Fruit fly (Drosophila melanogaster) whole organism, wandering third instar larva: ENCODE results near the gene CG31948.

Experiments used
- Abd-B ChIP-seq: fragments of >200 bp; optimal IDR thresholded peaks from 2 replicates; lab custom pipeline; 2017; ENCODE audit warnings: missing biosample characterization, missing genetic modification characterization
- CG32264 ChIP-seq: fragments of 200-800 bp; sonication (Bioruptor generic); optimal IDR thresholded peaks from 2 replicates; lab custom pipeline; 2016; ENCODE audit warnings: missing biosample characterization, missing genetic modification characterization
- CG9705 ChIP-seq: fragments of 200-800 bp; sonication (Bioruptor generic); optimal IDR thresholded peaks from 2 replicates; lab custom pipeline; 2018; ENCODE audit warnings: missing biosample characterization, mild to moderate bottlenecking, missing genetic modification characterization
- CrebA ChIP-seq: fragments of 200-800 bp; sonication (Bioruptor generic); optimal IDR thresholded peaks from 2 replicates; lab custom pipeline; 2016; ENCODE audit warnings: missing biosample characterization, mild to moderate bottlenecking, missing genetic modification characterization, borderline replicate concordance
- Dfd ChIP-seq: fragments of >200 bp; optimal IDR thresholded peaks from 2 replicates; lab custom pipeline; 2017; ENCODE audit warnings: missing biosample characterization, missing genetic modification characterization
- Dif ChIP-seq: fragments of 200-275, 200-300 bp; sonication (Bioruptor generic); optimal IDR thresholded peaks from 2 replicates; lab custom pipeline; 2018; ENCODE audit warnings: missing biosample characterization, missing genetic modification characterization; ENCODE audit not compliant: partially characterized antibody
- GATAd ChIP-seq: sonication (Bioruptor generic); optimal IDR thresholded peaks from 2 replicates; lab custom pipeline; 2016; ENCODE audit warnings: missing biosample characterization, missing genetic modification characterization
- HLH106 ChIP-seq: fragments of 200-800 bp; optimal IDR thresholded peaks from 3 replicates; lab custom pipeline; 2019; ENCODE audit warnings: missing biosample characterization, mild to moderate bottlenecking, missing genetic modification characterization, moderate library complexity
- Hnf4 ChIP-seq: fragments of 200-800 bp; sonication (Bioruptor generic); optimal IDR thresholded peaks from 2 replicates; lab custom pipeline; 2016; ENCODE audit warnings: missing biosample characterization, mild to moderate bottlenecking, missing genetic modification characterization
- Hr78 ChIP-seq: fragments of >200 bp; optimal IDR thresholded peaks from 2 replicates; lab custom pipeline; 2017; ENCODE audit warnings: missing biosample characterization, missing genetic modification characterization
- Hr83 ChIP-seq: fragments of 200-300 bp; sonication (Bioruptor generic); optimal IDR thresholded peaks from 2 replicates; lab custom pipeline; 2016; ENCODE audit warnings: missing biosample characterization, mild to moderate bottlenecking, missing genetic modification characterization, moderate library complexity; ENCODE audit not compliant: poor library complexity, severe bottlenecking
- Jra ChIP-seq: sonication (Bioruptor generic); optimal IDR thresholded peaks from 2 replicates; lab custom pipeline; 2016; ENCODE audit warnings: missing biosample characterization, missing genetic modification characterization
- Mio ChIP-seq: sonication (Bioruptor generic); optimal IDR thresholded peaks from 2 replicates; lab custom pipeline; 2016; ENCODE audit warnings: missing biosample characterization, missing genetic modification characterization
- Myc ChIP-seq: fragments of >200 bp; optimal IDR thresholded peaks from 2 replicates; lab custom pipeline; 2017
- N ChIP-seq: fragments of >200 bp; optimal IDR thresholded peaks from 2 replicates; lab custom pipeline; 2018; ENCODE audit warnings: missing biosample characterization, missing external identifiers, missing genetic modification characterization
- OdsH ChIP-seq: fragments of 200-800 bp; sonication (Bioruptor generic); optimal IDR thresholded peaks from 2 replicates; lab custom pipeline; 2016; ENCODE audit warnings: missing biosample characterization, mild to moderate bottlenecking, missing genetic modification characterization
- Rel ChIP-seq, 2 experiments: fragments of 200-800 bp; sonication (Bioruptor generic) in 1 of 2; optimal IDR thresholded peaks; 2 replicates in 1 of 2; 3 replicates in 1 of 2; lab custom pipeline; 2016 to 2019; ENCODE audit warnings: mild to moderate bottlenecking in 2 of 2, missing biosample characterization in 2 of 2, missing genetic modification characterization in 2 of 2, moderate library complexity in 1 of 2
- Sp1 ChIP-seq: fragments of 200-800 bp; sonication (Bioruptor generic); optimal IDR thresholded peaks from 3 replicates; lab custom pipeline; 2019; ENCODE audit warnings: missing biosample characterization, mild to moderate bottlenecking, missing genetic modification characterization, moderate library complexity
- Vsx2 ChIP-seq: fragments of 200-300, 225-300 bp; sonication (Bioruptor generic); optimal IDR thresholded peaks from 2 replicates; lab custom pipeline; 2018; ENCODE audit warnings: missing biosample characterization, missing genetic modification characterization; ENCODE audit not compliant: partially characterized antibody
- br ChIP-seq: fragments of 200-800 bp; sonication (Bioruptor generic); optimal IDR thresholded peaks from 2 replicates; lab custom pipeline; 2016; ENCODE audit warnings: missing biosample characterization, missing genetic modification characterization
- brk ChIP-seq: fragments of 200-800 bp; sonication (Bioruptor generic); optimal IDR thresholded peaks from 2 replicates; lab custom pipeline; 2016; ENCODE audit warnings: missing biosample characterization, mild to moderate bottlenecking, missing genetic modification characterization
- dmrt93B ChIP-seq: fragments of 200-800 bp; sonication (Bioruptor generic); optimal IDR thresholded peaks from 2 replicates; lab custom pipeline; 2018; ENCODE audit warnings: missing biosample characterization, mild to moderate bottlenecking, missing genetic modification characterization
- dsf ChIP-seq: sonication (Bioruptor generic); optimal IDR thresholded peaks from 2 replicates; lab custom pipeline; 2016; ENCODE audit warnings: missing biosample characterization, missing genetic modification characterization, borderline replicate concordance
- ey ChIP-seq: fragments of 200-800 bp; sonication (Bioruptor generic); optimal IDR thresholded peaks from 2 replicates; lab custom pipeline; 2016; ENCODE audit warnings: missing biosample characterization, missing genetic modification characterization
- foxo ChIP-seq, 2 experiments: fragments of 200-800 bp; sonication (Bioruptor generic); optimal IDR thresholded peaks; 2 replicates in 1 of 2; 3 replicates in 1 of 2; lab custom pipeline; 2016 to 2017; ENCODE audit warnings: missing biosample characterization in 2 of 2, missing genetic modification characterization in 2 of 2
- fru ChIP-seq: fragments of 200-800 bp; sonication (Bioruptor generic); optimal IDR thresholded peaks from 3 replicates; lab custom pipeline; 2016; ENCODE audit warnings: missing biosample characterization, mild to moderate bottlenecking, missing genetic modification characterization
- h ChIP-seq: fragments of 200-800 bp; sonication (Bioruptor generic); optimal IDR thresholded peaks from 3 replicates; lab custom pipeline; 2016; ENCODE audit warnings: missing biosample characterization, mild to moderate bottlenecking, missing genetic modification characterization
- jim ChIP-seq: fragments of 175-275, 200-325 bp; sonication (Bioruptor generic); optimal IDR thresholded peaks from 2 replicates; lab custom pipeline; 2016; ENCODE audit warnings: missing biosample characterization, mild to moderate bottlenecking, missing genetic modification characterization
- lola ChIP-seq: fragments of >200 bp; optimal IDR thresholded peaks from 2 replicates; lab custom pipeline; 2017; ENCODE audit warnings: missing biosample characterization, missing genetic modification characterization
- pan ChIP-seq: fragments of >200 bp; optimal IDR thresholded peaks from 2 replicates; lab custom pipeline; 2017
- psq ChIP-seq: fragments of 200-800 bp; sonication (Bioruptor generic); optimal IDR thresholded peaks from 3 replicates; lab custom pipeline; 2017; ENCODE audit warnings: missing biosample characterization, mild to moderate bottlenecking, missing genetic modification characterization, moderate library complexity
- rgr ChIP-seq: fragments of 200-800 bp; sonication (Bioruptor generic); optimal IDR thresholded peaks from 3 replicates; lab custom pipeline; 2016; ENCODE audit warnings: missing biosample characterization, mild to moderate bottlenecking, missing genetic modification characterization
- sage ChIP-seq: fragments of 200-800 bp; sonication (Bioruptor generic); optimal IDR thresholded peaks from 2 replicates; lab custom pipeline; 2016; ENCODE audit warnings: missing biosample characterization, mild to moderate bottlenecking, missing genetic modification characterization
- sv ChIP-seq: fragments of 200-800 bp; sonication (Bioruptor generic); optimal IDR thresholded peaks from 3 replicates; lab custom pipeline; 2016; ENCODE audit warnings: missing biosample characterization, missing genetic modification characterization
- tai ChIP-seq: sonication (Bioruptor generic); optimal IDR thresholded peaks from 2 replicates; lab custom pipeline; 2016; ENCODE audit warnings: missing biosample characterization, missing genetic modification characterization
- usp ChIP-seq: fragments of >200 bp; optimal IDR thresholded peaks from 2 replicates; lab custom pipeline; 2017; ENCODE audit warnings: missing biosample characterization, missing genetic modification characterization
- woc ChIP-seq: sonication (Bioruptor generic); optimal IDR thresholded peaks from 2 replicates; lab custom pipeline; 2016; ENCODE audit warnings: missing biosample characterization, mild to moderate bottlenecking, missing genetic modification characterization

Gene CG31948

DNA sequence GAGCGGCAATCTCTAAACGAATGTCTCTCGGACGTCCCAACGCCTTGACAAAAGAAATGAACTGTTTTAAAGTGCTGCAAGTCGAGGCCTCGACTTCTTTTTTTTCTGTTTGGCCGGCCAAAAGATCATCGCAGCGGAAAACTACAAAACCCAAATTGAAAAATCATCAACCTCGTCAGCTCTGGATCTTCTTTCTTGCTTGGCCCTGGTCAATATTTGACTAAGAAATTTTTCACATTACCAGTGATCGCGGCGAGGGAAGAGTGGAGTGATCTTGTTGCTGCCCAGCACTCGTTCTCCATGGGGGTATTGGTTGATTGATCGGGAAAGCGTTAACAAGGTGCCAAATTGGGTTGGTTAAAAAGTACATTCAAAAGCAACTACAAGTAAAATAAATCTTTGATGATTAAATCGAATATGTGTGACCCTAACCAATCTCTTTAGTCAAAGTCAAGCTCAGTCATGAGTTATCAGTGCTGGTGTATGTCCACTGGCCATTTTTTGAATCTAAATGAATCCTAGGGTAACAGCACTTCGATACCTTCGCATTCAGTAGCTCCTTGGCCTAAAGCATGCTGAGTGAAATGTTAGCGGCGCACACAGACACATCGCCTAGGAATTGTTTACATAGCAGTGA is 22.2 kb upstream of the CG31948 start:
- TF ChIP-seq Sp1 (GFP tag; lab: Kevin White, UChicago), result no peak
- TF ChIP-seq, all 38 proteins: peak for 0

dm6 chr2L:2436258-2436657 is 19.7 kb upstream of the CG31948 start:
- TF ChIP-seq sv, result no peak
- no peak for TF ChIP-seq CrebA
- no peak for TF ChIP-seq Myc (lab: Kevin White, UChicago)
- no peak for TF ChIP-seq pan (lab: Kevin White, UChicago)
- TF ChIP-seq Rel (GFP tag; optimal IDR thresholded peaks at IDR 0.05; lab: Kevin White, UChicago), result no peak
- no peak for TF ChIP-seq Rel (tag; optimal IDR thresholded peaks at IDR 0.05; lab: Kevin White, UChicago)
- TF ChIP-seq N (GFP tag; lab: Kevin White, UChicago), result no peak
- TF ChIP-seq ey (GFP tag; lab: Kevin White, UChicago), result no peak
- no peak for TF ChIP-seq brk (GFP tag; lab: Kevin White, UChicago)
- no peak for TF ChIP-seq Vsx2
- no peak for TF ChIP-seq sage (GFP tag; lab: Kevin White, UChicago)
- no peak for TF ChIP-seq GATAd (GFP tag; lab: Kevin White, UChicago)
- peak in 1 of 2 experiments; percentile 9 for TF ChIP-seq foxo (GFP tag; optimal IDR thresholded peaks at IDR 0.05; lab: Kevin White, UChicago)
- no peak for TF ChIP-seq woc (GFP tag; lab: Kevin White, UChicago)
- no peak for TF ChIP-seq Hr83 (GFP tag; lab: Kevin White, UChicago)
- TF ChIP-seq Hr78 (GFP tag; lab: Kevin White, UChicago), result no peak
- no peak for TF ChIP-seq CG9705 (GFP tag; lab: Kevin White, UChicago)
- TF ChIP-seq dmrt93B (GFP tag; lab: Kevin White, UChicago), result no peak
- peak; percentile 6 for TF ChIP-seq fru (GFP tag; lab: Kevin White, UChicago)
- TF ChIP-seq h (GFP tag; lab: Kevin White, UChicago), result peak; percentile 36
- TF ChIP-seq, all 38 proteins: peak for 3

DNA sequence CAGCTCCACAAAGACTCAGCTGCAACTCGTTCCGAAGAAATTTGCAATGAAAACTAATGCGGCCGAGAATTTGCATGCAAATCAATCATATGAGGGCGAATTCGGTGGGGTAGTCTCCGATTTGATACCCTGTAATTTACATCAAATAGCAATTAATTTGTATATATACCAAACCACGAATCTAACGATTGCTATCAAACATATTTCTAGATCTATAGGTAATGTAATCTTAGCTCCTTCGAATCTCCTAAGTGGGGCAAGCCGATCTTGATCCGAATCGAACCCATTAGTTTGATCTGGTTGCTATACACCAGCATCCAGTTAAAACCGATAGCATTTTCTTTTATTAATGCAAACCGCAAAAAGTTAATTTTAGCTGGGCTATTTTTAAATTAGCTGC is 17.7 kb upstream of the CG31948 start:
- TF ChIP-seq woc (GFP tag; lab: Kevin White, UChicago) (no peak), foxo (GFP tag; optimal IDR thresholded peaks at IDR 0.05; lab: Kevin White, UChicago) (no peak), psq (GFP tag; lab: Kevin White, UChicago) (no peak), dsf (GFP tag; lab: Kevin White, UChicago) (no peak), br (GFP tag; lab: Kevin White, UChicago) (no peak), sage (GFP tag; lab: Kevin White, UChicago) (no peak), Abd-B (GFP tag; lab: Kevin White, UChicago) (no peak)
- TF ChIP-seq, all 38 proteins: peak for 0

DNA sequence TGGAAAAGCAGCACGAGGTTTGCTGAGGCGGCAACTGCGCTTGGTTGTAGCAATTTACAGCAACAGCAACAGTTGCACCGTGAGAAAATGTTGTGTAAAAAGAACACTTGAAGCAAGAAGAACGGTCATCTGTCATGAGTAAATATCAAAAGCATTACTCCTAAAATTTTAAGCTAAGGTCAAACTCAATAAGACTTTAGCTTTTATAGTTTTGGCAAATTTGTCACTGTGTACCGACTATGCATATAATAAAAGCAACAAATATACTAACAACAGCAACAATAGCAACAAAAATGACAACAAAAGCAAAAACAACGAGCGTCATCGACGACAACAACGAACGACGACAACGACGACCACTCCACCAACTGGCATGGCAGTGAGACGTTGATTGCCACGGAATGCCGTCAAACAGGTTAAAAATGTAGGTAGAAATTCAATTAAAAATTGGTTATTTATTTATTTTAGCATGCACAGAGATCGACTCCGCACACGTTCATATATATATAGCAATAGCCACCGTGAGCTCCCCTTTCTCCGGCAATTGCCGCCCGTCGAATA is 17.1 kb upstream of the CG31948 start:
- TF ChIP-seq Myc (lab: Kevin White, UChicago) (no peak), psq (GFP tag; lab: Kevin White, UChicago) (peak; percentile 72), Sp1 (GFP tag; lab: Kevin White, UChicago) (peak; percentile 86), Dif (GFP tag; lab: Kevin White, UChicago) (peak; percentile 7), lola (no peak), Hr83 (GFP tag; lab: Kevin White, UChicago) (peak; percentile 36), sage (GFP tag; lab: Kevin White, UChicago) (peak; percentile 76), HLH106 (tag; lab: Kevin White, UChicago) (peak; percentile 91), h (GFP tag; lab: Kevin White, UChicago) (peak; percentile 91), Mio (GFP tag; lab: Kevin White, UChicago) (peak; percentile 45), brk (GFP tag; lab: Kevin White, UChicago) (peak; percentile 46), rgr (GFP tag; lab: Kevin White, UChicago) (peak; percentile 89), sv (peak; percentile 63), Vsx2 (peak; percentile 17), tai (GFP tag; lab: Kevin White, UChicago) (peak; percentile 78), CG9705 (GFP tag; lab: Kevin White, UChicago) (peak; percentile 79), CG32264 (GFP tag; lab: Kevin White, UChicago) (peak; percentile 79), Abd-B (GFP tag; lab: Kevin White, UChicago) (no peak), dmrt93B (GFP tag; lab: Kevin White, UChicago) (peak; percentile 76), N (GFP tag; lab: Kevin White, UChicago) (no peak), foxo (GFP tag; optimal IDR thresholded peaks at IDR 0.05; lab: Kevin White, UChicago) (peak; percentile 10 to 88), ey (GFP tag; lab: Kevin White, UChicago) (peak; percentile 89), fru (GFP tag; lab: Kevin White, UChicago) (peak; percentile 89), dsf (GFP tag; lab: Kevin White, UChicago) (no peak), OdsH (GFP tag; lab: Kevin White, UChicago) (peak; percentile 84), Hr78 (GFP tag; lab: Kevin White, UChicago) (no peak), Jra (GFP tag; lab: Kevin White, UChicago) (peak; percentile 63), br (GFP tag; lab: Kevin White, UChicago) (peak; percentile 89), GATAd (GFP tag; lab: Kevin White, UChicago) (peak; percentile 52), usp (no peak), woc (GFP tag; lab: Kevin White, UChicago) (peak; percentile 74), CrebA (no peak), Dfd (GFP tag; lab: Kevin White, UChicago) (no peak), jim (GFP tag; lab: Kevin White, UChicago) (no peak), Hnf4 (GFP tag; lab: Kevin White, UChicago) (peak; percentile 86), Rel (GFP tag; optimal IDR thresholded peaks at IDR 0.05; lab: Kevin White, UChicago) (no peak), Rel (tag; optimal IDR thresholded peaks at IDR 0.05; lab: Kevin White, UChicago) (peak; percentile 56)
- TF ChIP-seq, all 38 proteins: peak for 26
